Worm (Caenorhabditis elegans): ENCODE measurements around the gene M02F4.2.
A peak's percentile ranks its signal among the peaks of the same experiment; 100 is the strongest.

Gene M02F4.2

DNA sequence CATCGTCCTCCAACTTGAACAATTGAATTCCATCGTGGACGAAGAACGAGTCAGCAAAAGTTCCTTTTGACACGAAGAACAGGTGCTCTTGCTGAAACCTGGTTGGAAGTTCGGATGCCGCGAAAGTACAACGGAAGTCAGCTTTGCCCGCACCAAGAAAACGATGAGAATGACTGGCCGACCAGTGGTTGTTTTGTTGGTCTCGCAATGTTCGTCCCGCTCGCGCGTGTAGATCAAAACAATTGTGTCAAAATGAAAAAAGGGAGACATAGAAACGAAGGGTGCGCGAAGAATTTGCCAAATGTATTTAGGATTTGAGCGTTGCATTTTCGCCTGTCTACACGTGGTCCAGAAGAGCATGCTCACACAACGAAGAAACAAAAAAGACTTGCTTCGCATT, 5.1 kb downstream of the M02F4.2 start, which contains the start of gene M02F4.1:
TSS of gene M02F4.1 (minus strand) at position 101 of the 400 bp plus-strand sequence.
- TF ChIP-seq sem-2 (GFP tag; optimal IDR thresholded peaks at IDR 0.05) = no peak

DNA sequence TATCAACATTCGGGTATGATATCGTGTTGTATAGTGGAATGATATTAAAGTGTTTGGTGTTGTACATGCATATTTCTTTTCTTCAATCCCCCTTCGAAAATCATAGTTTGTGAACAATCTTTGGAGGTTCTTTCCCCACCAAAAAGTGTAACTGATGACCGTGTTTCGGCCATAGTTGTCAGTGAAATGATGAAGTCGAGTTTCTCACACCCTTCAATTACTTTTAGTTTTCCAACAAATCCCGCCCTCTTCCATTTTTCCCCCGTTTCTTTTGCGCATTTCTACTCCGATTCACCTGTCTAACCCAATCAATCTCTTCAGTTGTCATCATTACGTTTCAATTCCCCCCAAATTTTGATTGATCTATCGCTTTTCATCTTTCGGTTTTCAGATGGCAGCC, 9.0 kb downstream of the M02F4.2 start:
- TF ChIP-seq flh-1 (GFP tag; optimal IDR thresholded peaks at IDR 0.05) = no peak
- peak; percentile 41 for TF ChIP-seq unc-62 (GFP tag; optimal IDR thresholded peaks at IDR 0.05)

DNA sequence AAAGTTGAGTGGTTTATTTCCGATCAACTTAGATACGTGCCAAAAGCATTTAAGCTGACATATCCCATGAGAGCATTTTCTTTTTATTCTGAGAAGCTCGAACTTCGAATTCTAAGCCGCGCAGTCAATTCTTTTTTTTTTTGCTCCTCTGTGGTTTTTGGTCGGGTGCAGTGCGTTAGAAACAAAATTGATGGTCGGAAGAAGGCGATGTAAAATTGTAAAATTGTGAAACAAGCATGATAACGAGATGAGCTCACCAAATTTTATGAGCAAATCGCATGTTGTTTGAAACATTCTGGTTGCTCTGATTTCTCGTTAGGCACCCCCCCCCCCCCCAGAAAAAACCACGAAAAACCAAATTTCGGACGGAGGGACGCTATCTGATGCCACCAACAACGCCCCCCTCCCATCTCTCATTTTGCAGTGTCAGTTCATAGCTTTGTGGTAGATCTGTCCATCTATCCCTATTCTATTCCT, 9.4 kb downstream of the M02F4.2 start, which contains the start of gene aqp-7:
TSS of gene aqp-7 (plus strand) at position 427 of the 477 bp plus-strand sequence.
- TF ChIP-seq lin-13 (tag; optimal IDR thresholded peaks at IDR 0.05) (no peak), ces-1 (GFP tag; optimal IDR thresholded peaks at IDR 0.05) (peak; percentile 32), mep-1 (tag; optimal IDR thresholded peaks at IDR 0.05) (no peak)

DNA sequence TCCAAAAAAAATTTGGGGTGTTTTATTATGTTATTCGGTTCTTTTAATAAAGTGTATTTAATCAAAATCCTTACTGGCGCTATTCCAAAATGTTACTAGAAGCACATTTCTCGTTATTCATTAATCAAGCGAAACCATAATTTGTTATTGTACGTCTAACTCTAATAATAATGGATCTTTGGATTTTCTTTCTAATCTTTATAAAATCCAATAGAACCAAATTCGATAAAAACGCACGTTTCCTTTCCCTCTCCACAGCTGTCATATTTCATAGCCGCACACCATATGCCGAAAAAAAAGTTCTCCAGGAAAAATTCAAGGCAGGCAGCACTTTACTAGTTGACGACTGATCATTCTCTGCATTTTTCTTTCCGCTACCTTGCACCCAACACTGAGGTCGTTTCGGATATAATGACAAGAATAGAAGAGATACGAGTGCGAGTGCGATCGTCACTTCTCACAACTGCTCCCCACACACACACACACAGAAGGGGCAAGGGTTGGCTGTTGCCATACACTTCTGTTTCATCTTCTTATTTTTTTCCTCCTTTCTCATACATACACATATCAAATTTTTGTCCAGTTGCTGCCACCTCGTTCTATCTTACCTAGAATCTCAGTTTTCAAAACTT, 10.4 kb downstream of the M02F4.2 start:
- TF ChIP-seq ces-1 (GFP tag; optimal IDR thresholded peaks at IDR 0.05) = peak; percentile 64
- no peak for TF ChIP-seq unc-120 (tag; optimal IDR thresholded peaks at IDR 0.05; ENCODE audit: poor library complexity, severe bottlenecking)
- TF ChIP-seq hlh-1 (tag; optimal IDR thresholded peaks at IDR 0.05) = peak; percentile 78

DNA sequence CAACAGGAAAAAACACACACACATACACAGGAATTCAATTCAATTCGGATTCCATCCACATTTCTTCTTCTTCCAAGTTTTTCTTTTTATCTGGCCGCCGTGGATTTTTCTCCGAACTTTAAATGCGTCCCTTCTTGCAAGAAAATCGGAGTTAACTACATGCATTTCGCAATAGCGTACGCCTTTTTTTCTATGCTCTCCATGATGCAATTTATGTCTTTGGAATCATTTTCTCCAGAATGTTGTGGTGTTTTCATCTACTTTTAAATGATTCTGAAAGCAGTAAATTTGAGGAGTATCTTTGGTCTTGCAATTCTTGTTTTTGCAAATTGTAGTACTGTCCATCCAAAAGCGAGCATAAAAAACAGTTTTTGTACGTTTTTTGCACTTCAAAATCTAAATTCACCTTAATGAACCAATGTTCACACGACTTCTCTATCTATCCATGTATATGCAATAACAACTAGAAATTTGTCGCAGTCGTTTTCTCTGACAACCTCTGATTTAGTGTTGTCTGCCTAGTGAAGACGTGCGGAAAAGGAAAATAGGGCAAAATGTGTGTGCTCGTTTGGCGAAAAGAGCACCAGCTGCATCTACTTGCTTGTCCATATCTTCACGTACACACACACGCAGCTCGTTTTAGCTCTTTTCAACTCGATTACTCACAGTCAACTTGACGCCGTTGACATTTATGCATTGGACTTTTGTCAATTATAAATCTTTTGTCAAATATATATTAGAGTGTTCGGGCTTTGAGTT, 11.6 kb downstream of the M02F4.2 start:
- TF ChIP-seq blmp-1 (tag; optimal IDR thresholded peaks at IDR 0.05) = no peak
- peak; percentile 47 for TF ChIP-seq ces-1 (GFP tag; optimal IDR thresholded peaks at IDR 0.05)

DNA sequence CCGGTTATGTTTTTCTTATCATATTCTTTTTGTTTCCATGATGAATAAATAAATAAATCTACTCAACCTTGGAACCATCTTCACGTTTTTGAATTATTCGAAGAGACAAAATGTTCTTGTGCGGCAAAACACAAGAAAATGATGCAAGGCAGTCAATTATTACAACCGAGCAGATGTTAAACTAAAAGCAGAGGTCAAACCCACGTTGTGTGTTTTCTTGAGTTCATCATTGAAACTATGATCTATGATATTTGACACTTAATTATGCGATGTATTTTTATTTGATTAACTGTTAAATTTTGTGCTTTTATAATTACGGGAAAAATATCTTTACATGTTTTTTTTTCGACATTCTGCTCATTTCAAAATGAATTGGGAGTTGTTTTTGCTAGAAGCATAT, 12.6 kb downstream of the M02F4.2 start:
- TF ChIP-seq pha-4 (tag; optimal IDR thresholded peaks at IDR 0.05) (no peak), sem-2 (GFP tag; optimal IDR thresholded peaks at IDR 0.05) (no peak), blmp-1 (tag; optimal IDR thresholded peaks at IDR 0.05) (no peak), nhr-76 (tag; optimal IDR thresholded peaks at IDR 0.05) (no peak), cnd-1 (tag; optimal IDR thresholded peaks at IDR 0.05) (no peak), hlh-1 (tag; optimal IDR thresholded peaks at IDR 0.05) (peak; percentile 3), unc-62 (GFP tag; optimal IDR thresholded peaks at IDR 0.05) (no peak), zip-8 (tag; optimal IDR thresholded peaks at IDR 0.05) (no peak)

DNA sequence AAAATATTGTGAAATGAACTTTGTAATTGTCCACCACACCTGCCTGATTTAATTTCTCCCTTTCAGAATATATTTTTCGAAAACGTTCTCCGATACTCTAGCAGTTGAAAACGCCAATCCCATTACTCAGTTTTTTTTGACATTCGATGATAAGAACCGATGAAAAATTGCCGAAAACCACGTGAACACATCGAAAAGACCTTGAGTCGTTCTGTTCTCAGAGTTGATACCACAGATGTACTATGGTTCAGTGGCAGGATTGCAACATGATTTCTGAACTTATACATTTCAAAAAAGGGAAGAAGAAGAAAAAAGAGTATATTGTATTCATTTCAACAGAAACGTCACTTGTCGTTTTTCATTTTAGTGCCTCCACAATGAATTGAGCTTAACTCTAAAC, 14.1 kb downstream of the M02F4.2 start:
- TF ChIP-seq nhr-12 (tag; optimal IDR thresholded peaks at IDR 0.05) (no peak), ceh-83 (GFP tag; optimal IDR thresholded peaks at IDR 0.05) (no peak), nhr-76 (tag; optimal IDR thresholded peaks at IDR 0.05) (no peak), ceh-43 (GFP tag; optimal IDR thresholded peaks at IDR 0.05) (no peak), cnd-1 (tag; optimal IDR thresholded peaks at IDR 0.05) (no peak), ham-2 (GFP tag; optimal IDR thresholded peaks at IDR 0.05) (no peak), mep-1 (tag; optimal IDR thresholded peaks at IDR 0.05) (no peak), unc-39 (tag; optimal IDR thresholded peaks at IDR 0.05) (no peak), elt-1 (tag; optimal IDR thresholded peaks at IDR 0.05; ENCODE audit: borderline replicate concordance, insufficient read depth) (no peak), nhr-237 (tag; optimal IDR thresholded peaks at IDR 0.05) (no peak), sptf-1 (tag; optimal IDR thresholded peaks at IDR 0.05) (no peak), bed-3 (GFP tag; optimal IDR thresholded peaks at IDR 0.05) (no peak), drap-1 (GFP tag; optimal IDR thresholded peaks at IDR 0.05) (no peak), lin-32 (GFP tag; optimal IDR thresholded peaks at IDR 0.05) (no peak), sem-2 (GFP tag; optimal IDR thresholded peaks at IDR 0.05) (no peak), snpc-4 (tag; optimal IDR thresholded peaks at IDR 0.05) (no peak), blmp-1 (tag; optimal IDR thresholded peaks at IDR 0.05) (no peak), tbx-8 (GFP tag; optimal IDR thresholded peaks at IDR 0.05) (no peak), M03D4.4 (tag; optimal IDR thresholded peaks at IDR 0.05) (no peak), nhr-2 (tag; optimal IDR thresholded peaks at IDR 0.05) (no peak)

All from whole organism, mixed stage, embryonic.